Worm (Caenorhabditis elegans) whole organism, late embryonic: ENCODE measurements around the gene F15A4.2.
"Not testable (repeated sequence)": the region's sequence is repeated elsewhere in the genome, so short reads cannot be mapped to it uniquely, and the experiment has no call there.

ENCODE experiments used
- C08G9.2 ChIP-seq: sonication (generic microtip); optimal IDR thresholded peaks from 2 replicates; lab custom pipeline; 2016; ENCODE audit warnings: mild to moderate bottlenecking, missing genetic modification characterization, moderate library complexity, missing compliant biosample characterization
- K09A11.1 ChIP-seq: sonication (generic microtip); optimal IDR thresholded peaks from 2 replicates; lab custom pipeline; 2017; ENCODE audit warnings: antibody characterized with exemption, mild to moderate bottlenecking, missing genetic modification characterization, missing compliant biosample characterization; ENCODE audit not compliant: insufficient read depth
- T23F11.4 ChIP-seq: fragments of 200-800 bp; sonication (Bioruptor generic); optimal IDR thresholded peaks from 2 replicates; lab custom pipeline; 2018; ENCODE audit warnings: mild to moderate bottlenecking, missing genetic modification characterization, missing compliant biosample characterization
- ahr-1 ChIP-seq: sonication (generic microtip); optimal IDR thresholded peaks from 2 replicates; lab custom pipeline; 2016; ENCODE audit warnings: missing genetic modification characterization, missing compliant biosample characterization
- ceh-14 ChIP-seq: sonication (generic microtip); optimal IDR thresholded peaks from 2 replicates; lab custom pipeline; 2016; ENCODE audit warnings: missing genotype, missing genetic modification characterization, missing compliant biosample characterization
- ceh-19 ChIP-seq: fragments of 200-800 bp; sonication (Bioruptor generic); optimal IDR thresholded peaks from 2 replicates; lab custom pipeline; 2018; ENCODE audit warnings: mild to moderate bottlenecking, missing genetic modification characterization, missing compliant biosample characterization
- ceh-31 ChIP-seq: sonication (generic microtip); optimal IDR thresholded peaks from 2 replicates; lab custom pipeline; 2016; ENCODE audit warnings: missing genetic modification characterization, missing compliant biosample characterization
- ceh-34 ChIP-seq: sonication (generic microtip); optimal IDR thresholded peaks from 2 replicates; lab custom pipeline; 2016; ENCODE audit warnings: mild to moderate bottlenecking, missing genetic modification characterization, missing compliant biosample characterization
- ceh-48 ChIP-seq: sonication (generic microtip); optimal IDR thresholded peaks from 2 replicates; lab custom pipeline; 2016; ENCODE audit warnings: missing genetic modification characterization, inconsistent platforms, missing compliant biosample characterization
- ceh-6 ChIP-seq: fragments of 200-800 bp; sonication (Bioruptor generic); optimal IDR thresholded peaks from 2 replicates; lab custom pipeline; 2018; ENCODE audit warnings: mild to moderate bottlenecking, missing genetic modification characterization, missing compliant biosample characterization
- ceh-9 ChIP-seq: sonication (generic microtip); optimal IDR thresholded peaks from 2 replicates; lab custom pipeline; 2016; ENCODE audit warnings: mild to moderate bottlenecking, missing genetic modification characterization, inconsistent platforms, missing compliant biosample characterization
- che-1 ChIP-seq: sonication (generic microtip); optimal IDR thresholded peaks from 2 replicates; lab custom pipeline; 2016; ENCODE audit warnings: mild to moderate bottlenecking, missing genetic modification characterization, missing compliant biosample characterization
- dve-1 ChIP-seq: sonication (generic microtip); optimal IDR thresholded peaks from 2 replicates; lab custom pipeline; 2017; ENCODE audit warnings: antibody characterized with exemption, mild to moderate bottlenecking, missing genetic modification characterization, missing compliant biosample characterization
- elt-2 ChIP-seq: sonication (generic microtip); optimal IDR thresholded peaks from 2 replicates; lab custom pipeline; 2016; ENCODE audit warnings: missing genetic modification reagents, missing genetic modification characterization, missing compliant biosample characterization
- ets-4 ChIP-seq: sonication (generic microtip); optimal IDR thresholded peaks from 2 replicates; lab custom pipeline; 2016; ENCODE audit warnings: missing genetic modification characterization, missing compliant biosample characterization
- eyg-1 ChIP-seq: sonication (generic microtip); optimal IDR thresholded peaks from 2 replicates; lab custom pipeline; 2016; ENCODE audit warnings: missing genotype, missing genetic modification characterization, missing compliant biosample characterization
- fax-1 ChIP-seq: sonication (generic microtip); optimal IDR thresholded peaks from 2 replicates; lab custom pipeline; 2016; ENCODE audit warnings: missing genotype, missing genetic modification characterization, missing compliant biosample characterization
- mec-3 ChIP-seq: sonication (generic microtip); optimal IDR thresholded peaks from 2 replicates; lab custom pipeline; 2016; ENCODE audit warnings: borderline replicate concordance, missing genetic modification characterization, missing compliant biosample characterization
- nfya-1 ChIP-seq: sonication (generic microtip); optimal IDR thresholded peaks from 2 replicates; lab custom pipeline; 2017; ENCODE audit warnings: missing genetic modification characterization, mild to moderate bottlenecking, missing compliant biosample characterization, antibody characterized with exemption, moderate library complexity
- npax-4 ChIP-seq: sonication (generic microtip); optimal IDR thresholded peaks from 2 replicates; lab custom pipeline; 2016; ENCODE audit warnings: missing genetic modification characterization, missing compliant biosample characterization
- odd-2 ChIP-seq: sonication (generic microtip); optimal IDR thresholded peaks from 2 replicates; lab custom pipeline; 2017; ENCODE audit warnings: antibody characterized with exemption, mild to moderate bottlenecking, missing genetic modification characterization, missing compliant biosample characterization
- pha-2 ChIP-seq: sonication (generic microtip); optimal IDR thresholded peaks from 2 replicates; lab custom pipeline; 2017; ENCODE audit warnings: mild to moderate bottlenecking, missing genetic modification characterization, missing compliant biosample characterization
- sdc-2 ChIP-seq: sonication (generic microtip); optimal IDR thresholded peaks from 2 replicates; lab custom pipeline; 2016; ENCODE audit warnings: missing genotype, missing genetic modification characterization, missing compliant biosample characterization
- sox-2 ChIP-seq: fragments of 200-800 bp; sonication (Bioruptor generic); IDR thresholded peaks from 2 replicates; pipeline ENCODE4 v1.3.6; 2022; ENCODE audit warnings: missing genetic modification reagents, missing genetic modification characterization, missing compliant biosample characterization
- syd-9 ChIP-seq: sonication (generic microtip); optimal IDR thresholded peaks from 2 replicates; lab custom pipeline; 2016; ENCODE audit warnings: mild to moderate bottlenecking, missing genetic modification characterization, moderate library complexity, missing compliant biosample characterization
- unc-42 ChIP-seq: sonication (generic microtip); optimal IDR thresholded peaks from 2 replicates; lab custom pipeline; 2016; ENCODE audit warnings: missing genotype, missing genetic modification characterization, missing compliant biosample characterization
- unc-55 ChIP-seq: sonication (generic microtip); optimal IDR thresholded peaks from 2 replicates; lab custom pipeline; 2017; ENCODE audit warnings: missing biosample characterization, missing genetic modification reagents, missing genetic modification characterization
- zip-5 ChIP-seq: sonication (generic microtip); optimal IDR thresholded peaks from 2 replicates; lab custom pipeline; 2016; ENCODE audit warnings: missing genetic modification characterization, missing compliant biosample characterization

Gene F15A4.2

DNA sequence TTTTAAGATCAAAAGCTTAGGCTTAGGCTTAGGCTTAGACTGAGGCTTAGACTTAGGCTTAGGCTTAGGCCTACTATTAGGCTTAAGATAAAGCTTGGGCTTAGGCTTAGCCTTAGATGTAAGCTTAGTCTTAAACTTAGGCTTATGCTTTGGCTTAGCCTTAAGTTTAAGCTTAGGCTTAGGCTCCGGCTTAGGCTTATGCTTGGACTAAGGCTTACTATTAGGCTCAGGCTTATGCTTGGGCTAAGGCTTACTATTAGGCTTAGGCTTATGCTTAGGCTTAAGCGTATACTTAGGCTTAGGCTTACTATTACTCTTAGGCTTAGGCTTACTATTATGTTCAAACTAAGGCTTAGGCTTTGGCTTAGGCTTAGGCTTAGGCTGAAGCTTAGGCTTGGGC is 25.6 kb upstream of the F15A4.2 start:
- no peak for TF ChIP-seq elt-2 (tag; lab: Kevin White, UChicago)
- TF ChIP-seq dve-1, result peak; percentile 70
- TF ChIP-seq zip-5 (tag; lab: Kevin White, UChicago), result no peak

DNA sequence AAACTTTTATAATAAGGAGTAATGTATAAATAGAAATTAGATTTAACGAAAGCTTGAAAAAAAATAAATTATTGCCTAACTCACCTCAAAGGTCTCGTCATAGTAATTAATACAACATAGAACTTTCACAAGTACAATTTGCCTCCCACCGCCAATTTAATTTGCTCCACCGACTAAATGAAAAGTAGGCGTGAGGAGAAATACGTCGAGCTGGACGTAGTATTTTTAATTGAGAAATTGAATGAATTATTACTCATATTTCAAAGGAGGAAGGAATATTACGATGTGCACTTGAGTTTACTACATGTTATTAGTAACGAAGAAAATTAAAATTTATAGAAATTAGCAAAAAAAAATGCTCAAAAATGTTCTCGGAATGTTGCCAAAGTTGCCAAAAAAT is 23.9 kb upstream of the F15A4.2 start, which contains the start of gene Y57A10C.9:
TSS of gene Y57A10C.9 (minus strand) at position 101 of the 400 bp plus-strand sequence.
- no peak for TF ChIP-seq K09A11.1 (tag; lab: Kevin White, UChicago)
- peak; percentile 39 for TF ChIP-seq ceh-14 (tag; lab: Kevin White, UChicago)
- TF ChIP-seq, all 69 proteins: peak for 1

DNA sequence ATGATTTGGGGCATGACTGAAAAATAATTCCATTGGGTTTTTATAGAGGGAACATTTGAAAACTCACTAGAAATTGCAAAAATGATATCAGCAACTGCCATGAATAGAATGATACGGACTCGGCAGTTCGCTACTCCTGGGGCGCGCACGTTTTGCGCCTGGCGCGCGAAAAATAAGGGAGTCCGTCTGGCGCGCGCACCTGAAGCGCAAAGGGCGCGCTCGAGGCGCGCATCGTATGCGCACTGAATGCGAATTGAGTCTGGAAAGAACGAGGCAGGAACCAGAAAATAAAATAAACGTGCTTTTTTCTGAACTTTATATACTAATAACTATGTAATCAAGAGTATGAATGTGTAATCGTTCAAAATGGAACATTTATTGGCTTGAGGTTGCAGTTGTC is 21.2 kb upstream of the F15A4.2 start, which contains the start of gene Y57A10C.10:
TSS of gene Y57A10C.10 (minus strand) at position 101 of the 400 bp plus-strand sequence.
- not testable (repeated sequence) for TF ChIP-seq unc-55 (GFP tag; lab: Kevin White, UChicago); C08G9.2 (tag; lab: Kevin White, UChicago); ceh-9 (tag; lab: Kevin White, UChicago)

DNA sequence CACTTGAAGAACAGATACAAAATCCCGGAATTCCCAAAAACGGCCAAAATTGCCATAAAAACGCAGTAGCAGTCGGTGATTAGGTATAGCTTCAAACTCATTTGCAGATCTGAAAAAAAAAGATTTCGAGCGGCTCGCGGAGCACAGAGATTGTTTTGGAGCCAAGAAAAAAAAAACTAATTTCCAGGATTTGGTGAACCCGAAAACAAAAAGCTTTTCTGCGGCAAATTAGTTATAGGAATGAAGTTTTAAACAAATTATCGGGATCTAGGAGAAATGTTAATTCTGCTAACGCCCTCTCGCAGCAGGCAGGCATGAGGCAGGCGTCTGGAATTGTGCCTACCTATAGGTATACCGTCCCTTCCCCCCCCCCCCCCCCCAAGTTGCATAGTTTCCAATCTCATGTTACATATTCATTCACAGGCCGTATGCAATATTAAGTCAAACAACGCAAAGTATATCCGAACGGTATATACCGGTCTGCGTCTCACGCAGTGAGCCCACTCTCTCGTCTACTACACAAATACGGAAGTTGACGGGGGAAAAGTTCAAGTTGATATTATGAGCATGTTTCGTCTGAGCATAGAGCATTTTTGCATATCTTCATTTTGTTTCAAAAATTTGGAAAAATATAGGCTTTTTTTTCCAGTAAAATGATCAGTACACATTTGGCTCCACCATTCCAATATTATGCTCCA is 17.5 kb upstream of the F15A4.2 start, which contains the start of the genes W05H5.1 and pitr-6:
TSS of gene W05H5.1 (minus strand) at position 101 of the 698 bp plus-strand sequence.
TSS of gene pitr-6 (plus strand) at position 648 of the 698 bp plus-strand sequence.
- TF ChIP-seq fax-1 (tag; lab: Kevin White, UChicago), result no peak
- TF ChIP-seq pha-2 (tag; lab: Kevin White, UChicago), result no peak

DNA sequence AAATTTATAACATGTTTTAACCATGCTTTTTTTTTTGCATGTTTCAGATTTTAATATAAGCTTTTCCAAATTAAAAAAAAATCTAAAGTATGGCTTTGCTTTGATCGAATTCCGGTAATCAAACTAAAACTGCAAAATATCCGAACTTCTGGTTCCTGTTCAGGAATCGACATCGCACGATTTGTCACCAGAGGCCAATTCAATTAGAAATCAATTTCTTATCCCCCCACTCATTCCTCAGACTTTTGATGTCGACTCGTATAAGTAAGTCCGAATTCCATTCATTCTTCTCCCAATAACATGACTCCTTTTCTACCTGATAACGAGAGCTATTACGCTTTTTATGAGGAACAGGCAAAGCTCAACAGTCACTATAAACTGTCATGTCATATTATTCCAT is 14.1 kb upstream of the F15A4.2 start, which contains the start of gene srh-27:
TSS of gene srh-27 (plus strand) at position 301 of the 400 bp plus-strand sequence.
- TF ChIP-seq sox-2 (GFP tag; lab: Robert Waterston, UW), result no peak
- no peak for TF ChIP-seq dve-1
- no peak for TF ChIP-seq che-1
- no peak for TF ChIP-seq npax-4 (tag; lab: Kevin White, UChicago)
- no peak for TF ChIP-seq mec-3 (tag; lab: Kevin White, UChicago)
- no peak for TF ChIP-seq ceh-48 (tag; lab: Kevin White, UChicago)
- TF ChIP-seq nfya-1 (tag; lab: Kevin White, UChicago), result no peak
- no peak for TF ChIP-seq ceh-31 (tag; lab: Kevin White, UChicago)
- TF ChIP-seq K09A11.1 (tag; lab: Kevin White, UChicago), result no peak
- TF ChIP-seq T23F11.4 (GFP tag; lab: Kevin White, UChicago), result no peak
- TF ChIP-seq syd-9, result no peak
- TF ChIP-seq ceh-19 (GFP tag; lab: Kevin White, UChicago), result no peak
- TF ChIP-seq unc-42, result no peak
- TF ChIP-seq ceh-9 (tag; lab: Kevin White, UChicago), result no peak
- no peak for TF ChIP-seq ceh-34 (tag; lab: Kevin White, UChicago)
- no peak for TF ChIP-seq sdc-2
- no peak for TF ChIP-seq ets-4 (tag; lab: Kevin White, UChicago)
- no peak for TF ChIP-seq ahr-1 (tag; lab: Kevin White, UChicago)
- TF ChIP-seq, all 69 proteins: peak for 0

DNA sequence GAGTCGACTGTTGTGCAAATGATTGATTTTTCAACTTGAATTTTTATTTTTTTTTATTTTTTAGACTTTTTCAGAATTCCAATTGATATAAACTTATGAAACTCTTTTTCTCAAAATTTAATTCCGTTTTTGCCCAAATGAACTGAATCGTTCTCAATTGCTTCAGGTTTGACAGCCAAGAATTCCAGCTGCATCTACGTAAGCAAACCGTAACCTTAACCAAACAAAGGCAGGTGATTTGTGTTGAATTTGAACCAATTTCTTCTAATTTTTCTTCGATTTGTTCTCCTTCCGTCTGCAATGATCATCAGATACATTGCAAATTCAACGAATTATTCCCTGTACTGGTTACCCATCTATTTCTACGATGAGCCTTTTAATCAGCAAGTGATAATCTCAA is 12.5 kb upstream of the F15A4.2 start, which contains the start of gene sre-34:
TSS of gene sre-34 (plus strand) at position 301 of the 400 bp plus-strand sequence.
- TF ChIP-seq odd-2 (tag; lab: Kevin White, UChicago) (no peak), eyg-1 (no peak), ceh-6 (GFP tag; lab: Kevin White, UChicago) (no peak)
